Worm (Caenorhabditis elegans) whole organism, mixed stage, embryonic: ENCODE measurements around the gene T05G5.1.

Experiments used
- nhr-76 ChIP-seq: sonication (generic microtip); optimal IDR thresholded peaks from 2 replicates; lab custom pipeline; 2017; ENCODE audit warnings: missing biosample characterization, missing genetic modification characterization
- sptf-1 ChIP-seq: sonication (generic microtip); optimal IDR thresholded peaks from 2 replicates; lab custom pipeline; 2017; ENCODE audit warnings: mild to moderate bottlenecking, missing genetic modification characterization, moderate library complexity, missing compliant biosample characterization
- unc-120 ChIP-seq: sonication (generic microtip); optimal IDR thresholded peaks from 2 replicates; lab custom pipeline; 2017; ENCODE audit warnings: missing genetic modification characterization, missing compliant biosample characterization; ENCODE audit not compliant: poor library complexity, severe bottlenecking
- unc-62 ChIP-seq: fragments of 150-350 bp; optimal IDR thresholded peaks from 2 replicates; lab custom pipeline; 2014; ENCODE audit warnings: missing biosample characterization, missing genetic modification reagents, missing genetic modification characterization
- ztf-11 ChIP-seq: fragments of 150-350 bp; optimal IDR thresholded peaks from 2 replicates; lab custom pipeline; 2014; ENCODE audit warnings: missing biosample characterization, missing genetic modification characterization

DNA sequence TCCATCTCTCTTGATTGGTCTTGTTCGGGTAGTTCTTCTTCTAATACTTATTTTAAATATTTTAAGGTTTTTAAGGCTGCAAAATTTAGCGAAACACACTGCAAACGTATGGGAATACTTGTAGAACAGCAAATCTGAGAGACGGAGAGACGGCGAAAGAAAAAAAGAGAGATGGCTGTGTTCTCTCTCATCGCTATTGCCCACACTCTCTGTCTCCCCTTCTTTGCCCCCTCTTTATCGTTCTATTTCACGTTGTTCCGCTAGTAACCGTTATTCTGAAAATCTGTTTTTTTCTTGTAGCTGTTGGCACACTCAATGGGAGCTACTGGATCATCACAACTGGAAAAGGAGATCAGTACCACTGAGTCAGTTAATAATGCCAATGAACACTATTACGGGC is 33.2 kb upstream of the T05G5.1 start, which contains the start of gene usp-46:
- TF ChIP-seq unc-62 (GFP tag; lab: Kevin White, UChicago) (no peak), ztf-11 (tag; lab: Kevin White, UChicago) (no peak), nhr-76 (tag; lab: Kevin White, UChicago) (no peak), unc-120 (tag; lab: Kevin White, UChicago) (peak; percentile 20), sptf-1 (tag; lab: Kevin White, UChicago) (no peak)
